Fruit fly (Drosophila melanogaster) whole organism, wandering third instar larva: ENCODE data around the gene CG34433.

Experiments
- CG9705 ChIP-seq: fragments of 200-800 bp; sonication (Bioruptor generic); optimal IDR thresholded peaks from 2 replicates; lab custom pipeline; 2018; ENCODE audit warnings: missing biosample characterization, mild to moderate bottlenecking, missing genetic modification characterization
- Hnf4 ChIP-seq: fragments of 200-800 bp; sonication (Bioruptor generic); optimal IDR thresholded peaks from 2 replicates; lab custom pipeline; 2016; ENCODE audit warnings: missing biosample characterization, mild to moderate bottlenecking, missing genetic modification characterization
- Mio ChIP-seq: sonication (Bioruptor generic); optimal IDR thresholded peaks from 2 replicates; lab custom pipeline; 2016; ENCODE audit warnings: missing biosample characterization, missing genetic modification characterization
- psq ChIP-seq: fragments of 200-800 bp; sonication (Bioruptor generic); optimal IDR thresholded peaks from 3 replicates; lab custom pipeline; 2017; ENCODE audit warnings: missing biosample characterization, mild to moderate bottlenecking, missing genetic modification characterization, moderate library complexity

DNA sequence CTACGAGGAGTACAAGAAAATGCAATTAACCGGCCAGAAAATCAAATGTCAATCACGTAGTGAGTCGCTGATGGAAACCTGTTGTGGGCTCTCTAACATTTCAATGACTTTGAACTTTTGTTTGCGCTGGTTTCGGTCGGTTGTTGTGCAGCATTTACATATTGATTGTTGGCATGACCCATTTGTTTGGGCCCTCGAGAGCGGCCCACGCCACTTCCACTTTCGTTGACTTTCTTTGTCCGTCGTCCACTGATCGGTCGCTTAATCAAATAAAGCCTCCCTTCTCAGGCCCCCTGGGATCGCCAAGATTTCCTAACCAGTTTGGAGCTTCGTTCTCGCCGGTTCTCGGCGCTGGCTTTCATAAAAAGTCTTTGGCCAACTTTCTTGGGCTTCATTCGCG, 40.5 kb downstream of the CG34433 start, which contains the start of gene Spn100A:
- TF ChIP-seq CG9705 = no peak
- TF ChIP-seq Hnf4 = no peak
- TF ChIP-seq psq (GFP tag; lab: Kevin White, UChicago) = no peak
- no peak for TF ChIP-seq Mio (GFP tag; lab: Kevin White, UChicago)
